Worm (Caenorhabditis elegans) whole organism, late embryonic: Measurements from ENCODE around the gene K10C2.7.

Experiments used
- C08G9.2 ChIP-seq: sonication (generic microtip); optimal IDR thresholded peaks from 2 replicates; lab custom pipeline; 2016; ENCODE audit warnings: mild to moderate bottlenecking, missing genetic modification characterization, moderate library complexity, missing compliant biosample characterization
- F13H6.1 ChIP-seq: sonication (generic microtip); optimal IDR thresholded peaks from 2 replicates; lab custom pipeline; 2016; ENCODE audit warnings: missing genetic modification characterization, missing compliant biosample characterization
- K02D7.2 ChIP-seq: sonication (generic microtip); optimal IDR thresholded peaks from 2 replicates; lab custom pipeline; 2017; ENCODE audit warnings: mild to moderate bottlenecking, missing genetic modification characterization, missing compliant biosample characterization
- K09A11.1 ChIP-seq: sonication (generic microtip); optimal IDR thresholded peaks from 2 replicates; lab custom pipeline; 2017; ENCODE audit warnings: antibody characterized with exemption, mild to moderate bottlenecking, missing genetic modification characterization, missing compliant biosample characterization; ENCODE audit not compliant: insufficient read depth
- T23F11.4 ChIP-seq: fragments of 200-800 bp; sonication (Bioruptor generic); optimal IDR thresholded peaks from 2 replicates; lab custom pipeline; 2018; ENCODE audit warnings: mild to moderate bottlenecking, missing genetic modification characterization, missing compliant biosample characterization
- Y22D7AL.16 ChIP-seq: sonication (generic microtip); optimal IDR thresholded peaks from 2 replicates; lab custom pipeline; 2016; ENCODE audit warnings: missing genetic modification characterization, missing compliant biosample characterization
- ahr-1 ChIP-seq: sonication (generic microtip); optimal IDR thresholded peaks from 2 replicates; lab custom pipeline; 2016; ENCODE audit warnings: missing genetic modification characterization, missing compliant biosample characterization
- ama-1 ChIP-seq: fragments of 150-350 bp; optimal IDR thresholded peaks from 2 replicates; lab custom pipeline; 2014
- ceh-14 ChIP-seq: sonication (generic microtip); optimal IDR thresholded peaks from 2 replicates; lab custom pipeline; 2016; ENCODE audit warnings: missing genotype, missing genetic modification characterization, missing compliant biosample characterization
- ceh-18 ChIP-seq: sonication (generic microtip); optimal IDR thresholded peaks from 2 replicates; lab custom pipeline; 2016; ENCODE audit warnings: missing genetic modification characterization, missing compliant biosample characterization
- ceh-19 ChIP-seq: fragments of 200-800 bp; sonication (Bioruptor generic); optimal IDR thresholded peaks from 2 replicates; lab custom pipeline; 2018; ENCODE audit warnings: mild to moderate bottlenecking, missing genetic modification characterization, missing compliant biosample characterization
- ceh-22 ChIP-seq: sonication (generic microtip); optimal IDR thresholded peaks from 2 replicates; lab custom pipeline; 2017; ENCODE audit warnings: missing biosample characterization, missing genetic modification characterization
- ceh-30 ChIP-seq: fragments of 150-350 bp; optimal IDR thresholded peaks from 2 replicates; lab custom pipeline; 2014; ENCODE audit warnings: missing biosample characterization, missing genetic modification characterization
- ceh-31 ChIP-seq: sonication (generic microtip); optimal IDR thresholded peaks from 2 replicates; lab custom pipeline; 2016; ENCODE audit warnings: missing genetic modification characterization, missing compliant biosample characterization
- ceh-34 ChIP-seq: sonication (generic microtip); optimal IDR thresholded peaks from 2 replicates; lab custom pipeline; 2016; ENCODE audit warnings: mild to moderate bottlenecking, missing genetic modification characterization, missing compliant biosample characterization
- ceh-45 ChIP-seq: fragments of 200-800 bp; sonication (Bioruptor generic); IDR thresholded peaks from 2 replicates; pipeline ENCODE4 v1.3.6; 2022; ENCODE audit warnings: missing genetic modification reagents, missing genetic modification characterization, missing compliant biosample characterization
- fkh-10 ChIP-seq: fragments of 150-350 bp; optimal IDR thresholded peaks from 2 replicates; lab custom pipeline; 2014; ENCODE audit warnings: missing biosample characterization, missing genetic modification reagents, missing genetic modification characterization
- fkh-6 ChIP-seq: sonication (generic microtip); optimal IDR thresholded peaks from 2 replicates; lab custom pipeline; 2016; ENCODE audit warnings: missing genetic modification characterization, missing compliant biosample characterization
- gmeb-2 ChIP-seq: sonication (generic microtip); optimal IDR thresholded peaks from 2 replicates; lab custom pipeline; 2016; ENCODE audit warnings: missing genetic modification characterization, inconsistent platforms, missing compliant biosample characterization
- hlh-13 ChIP-seq: fragments of 200-800 bp; sonication (Bioruptor generic); optimal IDR thresholded peaks from 2 replicates; lab custom pipeline; 2018; ENCODE audit warnings: mild to moderate bottlenecking, missing genetic modification characterization, missing compliant biosample characterization
- hlh-15 ChIP-seq: sonication (generic microtip); optimal IDR thresholded peaks from 2 replicates; lab custom pipeline; 2016; ENCODE audit warnings: missing genetic modification characterization, missing compliant biosample characterization
- hlh-30 ChIP-seq: sonication (generic microtip); optimal IDR thresholded peaks from 2 replicates; lab custom pipeline; 2017; ENCODE audit warnings: antibody characterized with exemption, missing genetic modification characterization, missing compliant biosample characterization; ENCODE audit not compliant: insufficient read depth
- hlh-8 ChIP-seq: sonication (generic microtip); optimal IDR thresholded peaks from 2 replicates; lab custom pipeline; 2016; ENCODE audit warnings: missing genotype, missing genetic modification characterization, missing compliant biosample characterization
- mec-3 ChIP-seq: sonication (generic microtip); optimal IDR thresholded peaks from 2 replicates; lab custom pipeline; 2016; ENCODE audit warnings: borderline replicate concordance, missing genetic modification characterization, missing compliant biosample characterization
- nhr-11 ChIP-seq: fragments of 150-350 bp; optimal IDR thresholded peaks from 2 replicates; lab custom pipeline; 2014; ENCODE audit warnings: missing biosample characterization, missing genetic modification characterization
- nhr-232 ChIP-seq: sonication (generic microtip); optimal IDR thresholded peaks from 2 replicates; lab custom pipeline; 2016; ENCODE audit warnings: missing genetic modification characterization, missing compliant biosample characterization
- npax-4 ChIP-seq: sonication (generic microtip); optimal IDR thresholded peaks from 2 replicates; lab custom pipeline; 2016; ENCODE audit warnings: missing genetic modification characterization, missing compliant biosample characterization
- pag-3 ChIP-seq: sonication (generic microtip); optimal IDR thresholded peaks from 2 replicates; lab custom pipeline; 2016; ENCODE audit warnings: missing compliant biosample characterization, missing genetic modification characterization, borderline replicate concordance
- pat-9 ChIP-seq: fragments of 200-800 bp; sonication (Bioruptor generic); optimal IDR thresholded peaks from 2 replicates; lab custom pipeline; 2018; ENCODE audit warnings: mild to moderate bottlenecking, missing genetic modification characterization, moderate library complexity, missing compliant biosample characterization
- pax-1 ChIP-seq: fragments of 150-350 bp; optimal IDR thresholded peaks from 2 replicates; lab custom pipeline; 2014; ENCODE audit warnings: missing biosample characterization, missing genetic modification characterization
- pha-4 ChIP-seq: fragments of 150-350 bp; optimal IDR thresholded peaks from 2 replicates; lab custom pipeline; 2018; ENCODE audit warnings: missing biosample characterization, missing genetic modification reagents, missing genetic modification characterization
- pros-1 ChIP-seq: fragments of 150-350 bp; optimal IDR thresholded peaks from 2 replicates; lab custom pipeline; 2014; ENCODE audit warnings: missing biosample characterization, missing genetic modification reagents, missing genetic modification characterization
- ref-2 ChIP-seq: sonication (generic microtip); optimal IDR thresholded peaks from 2 replicates; lab custom pipeline; 2016; ENCODE audit warnings: missing genetic modification characterization, missing compliant biosample characterization
- rnt-1 ChIP-seq: sonication (generic microtip); optimal IDR thresholded peaks from 2 replicates; lab custom pipeline; 2016; ENCODE audit warnings: missing genetic modification characterization, missing compliant biosample characterization
- sdc-2 ChIP-seq: sonication (generic microtip); optimal IDR thresholded peaks from 2 replicates; lab custom pipeline; 2016; ENCODE audit warnings: missing genotype, missing genetic modification characterization, missing compliant biosample characterization
- ttx-3 ChIP-seq: sonication (generic microtip); optimal IDR thresholded peaks from 2 replicates; lab custom pipeline; 2016; ENCODE audit warnings: missing genetic modification reagents, missing genetic modification characterization, missing compliant biosample characterization
- unc-3 ChIP-seq, 2 experiments: fragments of 200-800 bp in 1 of 2; sonication (Bioruptor generic) in 1 of 2; sonication (generic microtip) in 1 of 2; conservative IDR thresholded peaks in 1 of 2; optimal IDR thresholded peaks in 1 of 2; 2 replicates each; pipeline versions ENCODE4 v1.3.6 to Lab custom; 2016 to 2022; ENCODE audit warnings: missing compliant biosample characterization in 2 of 2, missing genetic modification characterization in 2 of 2, missing genetic modification reagents in 1 of 2
- unc-55 ChIP-seq: sonication (generic microtip); optimal IDR thresholded peaks from 2 replicates; lab custom pipeline; 2017; ENCODE audit warnings: missing biosample characterization, missing genetic modification reagents, missing genetic modification characterization
- unc-86 ChIP-seq: sonication (generic microtip); optimal IDR thresholded peaks from 2 replicates; lab custom pipeline; 2016; ENCODE audit warnings: missing genetic modification characterization, missing compliant biosample characterization
- zip-5 ChIP-seq: sonication (generic microtip); optimal IDR thresholded peaks from 2 replicates; lab custom pipeline; 2016; ENCODE audit warnings: missing genetic modification characterization, missing compliant biosample characterization
- ztf-16 ChIP-seq: sonication (generic microtip); optimal IDR thresholded peaks from 2 replicates; lab custom pipeline; 2017; ENCODE audit warnings: missing genetic modification characterization, missing compliant biosample characterization

The K10C2.7 gene

ce11 chrX:6462995-6463462 is 19.8 kb upstream of the K10C2.7 start, which contains the start of gene C15B12.2:
Gene C15B12.2, plus strand, starts transcription at chrX:6463412.
- no peak for TF ChIP-seq pax-1 (tag; lab: Kevin White, UChicago)
- TF ChIP-seq ref-2 (tag; lab: Kevin White, UChicago) = no peak
- TF ChIP-seq ceh-18 (tag; lab: Kevin White, UChicago) = no peak
- no peak for TF ChIP-seq hlh-13
- TF ChIP-seq npax-4 = no peak

DNA sequence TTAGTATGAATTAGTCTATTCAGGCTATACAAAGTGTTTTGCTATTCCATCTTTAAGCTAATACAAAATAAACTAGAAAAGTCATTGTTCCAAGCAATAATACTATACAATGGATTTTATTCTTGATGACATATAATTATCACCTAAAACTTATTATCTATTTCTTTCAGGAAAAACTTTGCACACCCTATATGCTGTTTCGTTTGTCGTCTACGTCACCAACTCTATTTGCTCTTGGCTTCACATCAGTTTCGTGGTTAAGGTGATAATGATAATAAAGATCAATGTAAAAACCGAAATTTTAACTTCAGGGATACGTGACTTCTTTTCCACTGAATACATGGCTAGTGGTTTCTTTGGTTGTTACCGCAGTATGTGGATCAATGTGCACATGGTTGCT is 19.2 kb upstream of the K10C2.7 start:
- TF ChIP-seq ttx-3 (tag; lab: Kevin White, UChicago) (no peak), pag-3 (no peak), sdc-2 (no peak), fkh-6 (tag; lab: Kevin White, UChicago) (no peak), gmeb-2 (tag; lab: Kevin White, UChicago) (no peak), fkh-10 (GFP tag; lab: Kevin White, UChicago) (no peak), ceh-19 (GFP tag; lab: Kevin White, UChicago) (no peak), rnt-1 (tag; lab: Kevin White, UChicago) (no peak), ceh-31 (tag; lab: Kevin White, UChicago) (no peak), K02D7.2 (tag; lab: Kevin White, UChicago) (no peak), hlh-13 (no peak), hlh-30 (tag; lab: Kevin White, UChicago) (no peak), ahr-1 (no peak)

ce11 chrX:6461729-6462128 is 18.5 kb upstream of the K10C2.7 start, which contains the start of gene K04E7.1:
Gene K04E7.1, plus strand, starts transcription at chrX:6462029.
- no peak for TF ChIP-seq nhr-11 (tag; lab: Kevin White, UChicago)
- TF ChIP-seq pha-4 (tag; lab: Kevin White, UChicago) = no peak
- TF ChIP-seq ceh-14 (tag; lab: Kevin White, UChicago) = no peak
- no peak for TF ChIP-seq hlh-15 (tag; lab: Kevin White, UChicago)
- TF ChIP-seq unc-55 (GFP tag; lab: Kevin White, UChicago) = no peak
- no peak for TF ChIP-seq zip-5
- TF ChIP-seq pros-1 = no peak
- no peak for TF ChIP-seq hlh-13

DNA sequence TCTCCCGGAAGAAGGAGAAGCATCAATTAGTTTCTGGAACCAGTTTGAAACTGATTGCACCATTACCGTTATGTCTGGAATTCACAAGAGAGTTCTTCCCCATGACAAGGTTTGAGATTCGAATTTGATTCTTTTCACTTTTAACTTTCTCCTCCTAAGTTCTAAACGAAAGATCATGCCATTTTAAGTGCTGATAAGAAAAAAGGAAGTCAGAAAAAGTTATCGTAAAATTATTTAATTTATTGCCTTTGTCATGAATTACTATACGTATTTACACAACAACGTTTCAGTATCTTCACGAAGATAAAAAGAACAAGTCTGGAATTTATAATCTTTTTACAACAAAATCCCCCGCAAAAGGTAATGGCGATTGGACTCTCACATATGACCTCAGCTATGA is 16.9 kb upstream of the K10C2.7 start:
- TF ChIP-seq ztf-16 (tag; lab: Kevin White, UChicago) (no peak), ttx-3 (tag; lab: Kevin White, UChicago) (no peak), ceh-22 (no peak), T23F11.4 (no peak)

DNA sequence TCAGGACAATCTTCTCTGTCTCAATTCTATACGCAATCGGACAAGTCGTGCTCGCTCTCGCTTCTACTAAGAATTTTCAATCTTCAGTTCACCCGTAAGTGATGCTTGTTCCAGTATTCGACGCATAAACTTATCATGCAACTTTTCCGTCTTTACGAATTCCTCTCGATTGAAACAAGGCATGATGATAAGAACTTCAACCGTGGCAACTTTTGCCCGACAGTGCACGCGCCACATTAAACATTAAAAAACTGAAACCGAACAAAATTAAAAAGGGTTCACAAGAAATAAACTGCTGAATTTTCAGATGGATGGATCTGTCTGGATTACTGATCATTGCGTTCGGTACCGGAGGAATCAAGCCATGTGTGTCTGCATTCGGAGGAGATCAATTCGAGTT is 15.2 kb upstream of the K10C2.7 start:
- TF ChIP-seq ahr-1 = no peak
- TF ChIP-seq ama-1 (lab: Kevin White, UChicago) = no peak
- TF ChIP-seq K02D7.2 (tag; lab: Kevin White, UChicago) = no peak
- TF ChIP-seq hlh-8 (tag; lab: Kevin White, UChicago) = no peak
- TF ChIP-seq rnt-1 (tag; lab: Kevin White, UChicago) = no peak
- TF ChIP-seq ceh-45 = no peak
- TF ChIP-seq unc-86 (tag; lab: Kevin White, UChicago) = no peak
- no peak for TF ChIP-seq nhr-232
- TF ChIP-seq pat-9 (tag; lab: Kevin White, UChicago) = no peak
- no peak for TF ChIP-seq F13H6.1 (tag; lab: Kevin White, UChicago)
- no peak for TF ChIP-seq T23F11.4
- TF ChIP-seq ceh-30 (tag; lab: Kevin White, UChicago) = no peak
- TF ChIP-seq Y22D7AL.16 (tag; lab: Kevin White, UChicago) = no peak
- no peak for TF ChIP-seq pax-1 (tag; lab: Kevin White, UChicago)
- TF ChIP-seq unc-3 (GFP tag; conservative IDR thresholded peaks at IDR 0.05; lab: Robert Waterston, UW) = no peak
- no peak for TF ChIP-seq unc-3 (tag; optimal IDR thresholded peaks at IDR 0.05; lab: Kevin White, UChicago)
- TF ChIP-seq C08G9.2 (tag; lab: Kevin White, UChicago) = no peak
- TF ChIP-seq mec-3 (tag; lab: Kevin White, UChicago) = no peak
- no peak for TF ChIP-seq ceh-34
- no peak for TF ChIP-seq K09A11.1 (tag; lab: Kevin White, UChicago)
